Fruit fly (Drosophila melanogaster) whole organism, embryonic: ENCODE results near the gene CG43894.

Experiments used
- Asciz ChIP-seq: fragments of 200-800 bp; sonication (Bioruptor generic); optimal IDR thresholded peaks from 2 replicates; lab custom pipeline; 2017; ENCODE audit warnings: missing biosample characterization, mild to moderate bottlenecking, missing genetic modification characterization, missing genetic modification reagents
- Bdp1 ChIP-seq: fragments of 200-800 bp; sonication (Bioruptor generic); optimal IDR thresholded peaks from 3 replicates; lab custom pipeline; 2016; ENCODE audit warnings: missing biosample characterization, missing genetic modification characterization
- CG10654 ChIP-seq: fragments of 200-800 bp; sonication (Bioruptor generic); optimal IDR thresholded peaks from 2 replicates; lab custom pipeline; 2016; ENCODE audit warnings: missing biosample characterization, missing genetic modification characterization
- CG11504 ChIP-seq: fragments of 200-800 bp; sonication (Bioruptor generic); optimal IDR thresholded peaks from 3 replicates; lab custom pipeline; 2019; ENCODE audit warnings: missing biosample characterization, mild to moderate bottlenecking, missing genetic modification characterization, moderate library complexity
- CG1233 ChIP-seq: fragments of 200-800 bp; sonication (Bioruptor generic); optimal IDR thresholded peaks from 4 replicates; lab custom pipeline; 2018; ENCODE audit warnings: missing biosample characterization, mild to moderate bottlenecking, missing genetic modification characterization
- CG12391 ChIP-seq: fragments of 200-800 bp; sonication (Bioruptor generic); optimal IDR thresholded peaks from 3 replicates; lab custom pipeline; 2018; ENCODE audit warnings: missing biosample characterization, mild to moderate bottlenecking, missing genetic modification characterization, moderate library complexity
- CG12659 ChIP-seq: fragments of 200-800 bp; sonication (Bioruptor generic); optimal IDR thresholded peaks from 3 replicates; lab custom pipeline; 2017; ENCODE audit warnings: mild to moderate bottlenecking, missing biosample characterization, missing genetic modification reagents, missing genetic modification characterization
- CG13296 ChIP-seq: fragments of 200-800 bp; sonication (Bioruptor generic); optimal IDR thresholded peaks from 3 replicates; lab custom pipeline; 2018; ENCODE audit warnings: missing biosample characterization, mild to moderate bottlenecking, missing genetic modification characterization
- CG14667 ChIP-seq: fragments of 200-800 bp; sonication (Bioruptor generic); IDR thresholded peaks from 2 replicates; pipeline ENCODE4 v1.3.6; 2022; ENCODE audit warnings: missing biosample characterization, missing genetic modification characterization
- CG14965 ChIP-seq: fragments of 200-800 bp; sonication (Bioruptor generic); optimal IDR thresholded peaks from 2 replicates; lab custom pipeline; 2016; ENCODE audit warnings: missing biosample characterization, missing genetic modification characterization, borderline replicate concordance
- CG15073 ChIP-seq: fragments of 200-800 bp; sonication (Bioruptor generic); optimal IDR thresholded peaks from 2 replicates; lab custom pipeline; 2016; ENCODE audit warnings: missing biosample characterization, missing genetic modification characterization
- CG16813 ChIP-seq: fragments of 200-800 bp; sonication (Bioruptor generic); IDR thresholded peaks from 3 replicates; pipeline ENCODE4 v1.3.6; 2022; ENCODE audit warnings: missing biosample characterization, missing genetic modification characterization; ENCODE audit not compliant: partially characterized antibody
- CG18476 ChIP-seq: fragments of 200-800 bp; sonication (Bioruptor generic); optimal IDR thresholded peaks from 2 replicates; lab custom pipeline; 2016; ENCODE audit warnings: missing biosample characterization, mild to moderate bottlenecking, missing genetic modification characterization
- CG2120 ChIP-seq: fragments of 200-800 bp; sonication (Bioruptor generic); optimal IDR thresholded peaks from 3 replicates; lab custom pipeline; 2016; ENCODE audit warnings: missing biosample characterization, missing genetic modification characterization
- CG2202 ChIP-seq: fragments of 200-800 bp; sonication (Bioruptor generic); optimal IDR thresholded peaks from 2 replicates; lab custom pipeline; 2018; ENCODE audit warnings: missing biosample characterization, mild to moderate bottlenecking, missing genetic modification characterization
- CG31365 ChIP-seq: fragments of 200-800 bp; sonication (Bioruptor generic); optimal IDR thresholded peaks from 2 replicates; lab custom pipeline; 2018; ENCODE audit warnings: missing biosample characterization, mild to moderate bottlenecking, missing genetic modification characterization
- CG32772 ChIP-seq: fragments of 200-800 bp; sonication (Bioruptor generic); IDR thresholded peaks from 2 replicates; pipeline ENCODE4 v1.3.6; 2022; ENCODE audit warnings: missing biosample characterization, missing genetic modification characterization
- CG4707 ChIP-seq: fragments of 200-800 bp; sonication (Bioruptor generic); optimal IDR thresholded peaks from 2 replicates; lab custom pipeline; 2018; ENCODE audit warnings: missing biosample characterization, mild to moderate bottlenecking, missing genetic modification characterization, moderate library complexity
- CG7372 ChIP-seq: fragments of 200-800 bp; sonication (Bioruptor generic); IDR thresholded peaks from 2 replicates; pipeline ENCODE4 v1.3.6; 2022; ENCODE audit warnings: missing biosample characterization, missing genetic modification characterization
- CHES-1-like ChIP-seq: fragments of 200-800 bp; sonication (Bioruptor generic); optimal IDR thresholded peaks from 2 replicates; lab custom pipeline; 2016; ENCODE audit warnings: missing biosample characterization, missing genetic modification characterization
- CTCF ChIP-seq: fragments of 200-800 bp; sonication (Bioruptor generic); optimal IDR thresholded peaks from 2 replicates; lab custom pipeline; 2017; ENCODE audit warnings: missing biosample characterization, mild to moderate bottlenecking, missing genetic modification characterization, moderate library complexity
- Dfd ChIP-seq, 2 experiments: fragments of >200 bp; optimal IDR thresholded peaks; 2 replicates each; lab custom pipeline; 2017; ENCODE audit warnings: missing biosample characterization in 2 of 2, missing genetic modification characterization in 2 of 2
- Doc3 ChIP-seq: fragments of 200-800 bp; sonication (Bioruptor generic); IDR thresholded peaks from 3 replicates; pipeline ENCODE4 v1.3.6; 2022; ENCODE audit warnings: missing biosample characterization, missing genetic modification characterization; ENCODE audit not compliant: partially characterized antibody
- ERR ChIP-seq: fragments of 200-800 bp; sonication (Bioruptor generic); optimal IDR thresholded peaks from 2 replicates; lab custom pipeline; 2016; ENCODE audit warnings: missing biosample characterization, missing genetic modification characterization
- Gug ChIP-seq: fragments of 200-800 bp; sonication (Bioruptor generic); IDR thresholded peaks from 4 replicates; pipeline ENCODE4 v1.3.6; 2022; ENCODE audit warnings: missing biosample characterization, missing genetic modification characterization
- HLH3B ChIP-seq: fragments of 200-800 bp; sonication (Bioruptor generic); IDR thresholded peaks from 2 replicates; pipeline ENCODE4 v1.3.6; 2022; ENCODE audit warnings: missing biosample characterization, missing genetic modification characterization
- Hr78 ChIP-seq, 2 experiments: fragments of 200-800 bp in 1 of 2; fragments of >200 bp in 1 of 2; sonication (Bioruptor generic) in 1 of 2; optimal IDR thresholded peaks; 2 replicates each; lab custom pipeline; 2017 to 2019; ENCODE audit warnings: missing biosample characterization in 2 of 2, missing genetic modification characterization in 2 of 2, mild to moderate bottlenecking in 1 of 2, moderate library complexity in 1 of 2
- Lhr ChIP-seq: fragments of 200-800 bp; sonication (Bioruptor generic); optimal IDR thresholded peaks from 3 replicates; lab custom pipeline; 2017; ENCODE audit warnings: mild to moderate bottlenecking, missing biosample characterization, missing genetic modification reagents, missing genetic modification characterization
- Mad ChIP-seq: fragments of 200-800 bp; sonication (Bioruptor generic); optimal IDR thresholded peaks from 2 replicates; lab custom pipeline; 2016; ENCODE audit warnings: missing biosample characterization, missing genetic modification characterization
- Neu2 ChIP-seq: fragments of 200-800 bp; sonication (Bioruptor generic); optimal IDR thresholded peaks from 3 replicates; lab custom pipeline; 2016; ENCODE audit warnings: missing biosample characterization, missing genetic modification characterization, borderline replicate concordance
- Side ChIP-seq: fragments of 200-800 bp; sonication (Bioruptor generic); optimal IDR thresholded peaks from 2 replicates; lab custom pipeline; 2016; ENCODE audit warnings: missing biosample characterization, missing genetic modification characterization
- Sox100B ChIP-seq: fragments of 200-800 bp; sonication (Bioruptor generic); optimal IDR thresholded peaks from 3 replicates; lab custom pipeline; 2018; ENCODE audit warnings: missing biosample characterization, mild to moderate bottlenecking, missing genetic modification characterization
- Trl ChIP-seq, 3 experiments: fragments of >200 bp in 2 of 3; fragments of 200-800 bp in 1 of 3; sonication (Bioruptor generic) in 1 of 3; optimal IDR thresholded peaks; 2 replicates in 1 of 3; 3 replicates in 2 of 3; lab custom pipeline; 2016 to 2017; ENCODE audit warnings: missing biosample characterization in 1 of 3, missing genetic modification characterization in 1 of 3
- ash1 ChIP-seq: fragments of 200-800 bp; sonication (Bioruptor generic); optimal IDR thresholded peaks from 2 replicates; lab custom pipeline; 2018; ENCODE audit warnings: missing biosample characterization, mild to moderate bottlenecking, missing genetic modification characterization
- crp ChIP-seq, 2 experiments: fragments of 200-800 bp; sonication (Bioruptor generic); optimal IDR thresholded peaks; 2 replicates in 1 of 2; 3 replicates in 1 of 2; lab custom pipeline; 2017; ENCODE audit warnings: missing biosample characterization in 2 of 2, missing genetic modification characterization in 2 of 2, mild to moderate bottlenecking in 1 of 2, moderate library complexity in 1 of 2
- ewg ChIP-seq: fragments of 200-800 bp; sonication (Bioruptor generic); optimal IDR thresholded peaks from 3 replicates; lab custom pipeline; 2017; ENCODE audit warnings: mild to moderate bottlenecking, missing biosample characterization, missing genetic modification reagents, missing genetic modification characterization
- gcm2 ChIP-seq: fragments of 200-800 bp; sonication (Bioruptor generic); optimal IDR thresholded peaks from 2 replicates; lab custom pipeline; 2016; ENCODE audit warnings: missing biosample characterization, missing genetic modification characterization
- ham ChIP-seq: fragments of 200-800 bp; sonication (Bioruptor generic); IDR thresholded peaks from 2 replicates; pipeline ENCODE4 v1.3.6; 2022; ENCODE audit warnings: missing biosample characterization, missing genetic modification characterization
- her ChIP-seq: fragments of 200-800 bp; sonication (Bioruptor generic); optimal IDR thresholded peaks from 2 replicates; lab custom pipeline; 2016; ENCODE audit warnings: missing biosample characterization, missing genetic modification characterization
- hkb ChIP-seq, 2 experiments: fragments of 200-800 bp in 1 of 2; fragments of >200 bp in 1 of 2; sonication (Bioruptor generic) in 1 of 2; IDR thresholded peaks in 1 of 2; optimal IDR thresholded peaks in 1 of 2; 2 replicates each; pipeline versions ENCODE4 v1.3.6 to Lab custom; 2017 to 2022; ENCODE audit warnings: missing biosample characterization in 1 of 2, missing genetic modification characterization in 1 of 2
- kay ChIP-seq: fragments of 200-800 bp; sonication (Bioruptor generic); optimal IDR thresholded peaks from 2 replicates; lab custom pipeline; 2016; ENCODE audit warnings: missing biosample characterization, missing genetic modification characterization
- kni ChIP-seq: fragments of 200-800 bp; sonication (Bioruptor generic); optimal IDR thresholded peaks from 3 replicates; lab custom pipeline; 2017; ENCODE audit warnings: mild to moderate bottlenecking, missing biosample characterization, missing genetic modification reagents, missing genetic modification characterization
- lilli ChIP-seq: fragments of 200-800 bp; sonication (Bioruptor generic); optimal IDR thresholded peaks from 3 replicates; lab custom pipeline; 2016; ENCODE audit warnings: missing biosample characterization, missing genetic modification characterization
- lola ChIP-seq, 3 experiments: fragments of >200 bp in 2 of 3; fragments of 200-800 bp in 1 of 3; sonication (Bioruptor generic) in 1 of 3; optimal IDR thresholded peaks; 2 replicates each; lab custom pipeline; 2017 to 2019; ENCODE audit warnings: missing biosample characterization in 3 of 3, missing genetic modification characterization in 3 of 3, mild to moderate bottlenecking in 1 of 3, moderate library complexity in 1 of 3
- nau ChIP-seq: fragments of 200-800 bp; sonication (Bioruptor generic); optimal IDR thresholded peaks from 3 replicates; lab custom pipeline; 2017; ENCODE audit warnings: missing biosample characterization, mild to moderate bottlenecking, missing genetic modification characterization, missing genetic modification reagents
- sr ChIP-seq: fragments of 200-800 bp; sonication (Bioruptor generic); IDR thresholded peaks from 3 replicates; pipeline ENCODE4 v1.3.6; 2022; ENCODE audit warnings: missing biosample characterization, missing genetic modification characterization
- zfh2 ChIP-seq: fragments of 200-800 bp; sonication (Bioruptor generic); optimal IDR thresholded peaks from 2 replicates; lab custom pipeline; 2016; ENCODE audit warnings: missing biosample characterization, missing genetic modification characterization

Gene CG43894

dm6 chr3L:12843056-12843799, 46.3 kb upstream of the CG43894 start, which contains the start of gene nebu (continued):
- TF ChIP-seq kni (GFP tag; lab: Kevin White, UChicago) = no peak
- TF ChIP-seq CHES-1-like = peak; percentile 98
- peak; percentile 94 for TF ChIP-seq CG32772 (GFP tag; lab: Robert Waterston, UW)
- peak; percentile 97 for TF ChIP-seq Side (GFP tag; lab: Kevin White, UChicago)
- peak; percentile 84 for TF ChIP-seq CG31365 (tag; lab: Kevin White, UChicago)
- TF ChIP-seq CG13296 (GFP tag; lab: Kevin White, UChicago) = peak; percentile 95
- TF ChIP-seq lilli = peak; percentile 98
- TF ChIP-seq crp (GFP tag; optimal IDR thresholded peaks at IDR 0.05; lab: Kevin White, UChicago) = peak in 1 of 2 experiments; percentile 61
- peak; percentile 99 for TF ChIP-seq CG2120 (GFP tag; lab: Kevin White, UChicago)
- peak; percentile 94 for TF ChIP-seq kay (GFP tag; lab: Kevin White, UChicago)
- peak; percentile 93 for TF ChIP-seq gcm2 (GFP tag; lab: Kevin White, UChicago)
- TF ChIP-seq CTCF (GFP tag; lab: Kevin White, UChicago) = peak; percentile 38
- TF ChIP-seq lola (GFP tag; optimal IDR thresholded peaks at IDR 0.05; lab: Kevin White, UChicago) = peak in 1 of 3 experiments; percentile 71
- TF ChIP-seq sr (GFP tag; lab: Robert Waterston, UW) = no peak; the same call in 2 of the 3 replicates
- peak; percentile 84; the same call in 1 of the 2 replicates for TF ChIP-seq ham
- peak; percentile 62 for TF ChIP-seq CG15073
- peak; percentile 98 for TF ChIP-seq zfh2 (GFP tag; lab: Kevin White, UChicago)
- TF ChIP-seq CG14667 = no peak; the same call in 1 of the 2 replicates
- peak; percentile 88 for TF ChIP-seq Bdp1
- no peak for TF ChIP-seq Hr78 (GFP tag; optimal IDR thresholded peaks at IDR 0.05; lab: Kevin White, UChicago)
- peak; percentile 93 for TF ChIP-seq CG18476 (GFP tag; lab: Kevin White, UChicago)
- TF ChIP-seq ewg (GFP tag; lab: Kevin White, UChicago) = peak; percentile 87
- TF ChIP-seq Asciz = peak; percentile 89
- peak; percentile 84 for TF ChIP-seq ash1 (GFP tag; lab: Kevin White, UChicago)
- peak; percentile 89 for TF ChIP-seq Neu2
- peak; percentile 95 for TF ChIP-seq Gug (GFP tag; lab: Robert Waterston, UW)
- peak; percentile 87 for TF ChIP-seq Sox100B (GFP tag; lab: Kevin White, UChicago)
- peak; percentile 96 for TF ChIP-seq HLH3B (GFP tag; lab: Robert Waterston, UW)
- peak; percentile 81 for TF ChIP-seq CG14965
- TF ChIP-seq CG7372 (GFP tag; lab: Robert Waterston, UW) = peak; percentile 95
- TF ChIP-seq CG1233 = peak; percentile 89
- TF ChIP-seq CG12659 (GFP tag; lab: Kevin White, UChicago) = peak; percentile 98
- peak in 1 of 2 experiments; percentile 60 for TF ChIP-seq Trl (optimal IDR thresholded peaks at IDR 0.05; lab: Kevin White, UChicago)
- TF ChIP-seq Trl (GFP tag; optimal IDR thresholded peaks at IDR 0.05; lab: Kevin White, UChicago) = peak; percentile 96
- TF ChIP-seq hkb (optimal IDR thresholded peaks at IDR 0.05; lab: Kevin White, UChicago) = no peak
- TF ChIP-seq hkb (GFP tag; IDR thresholded peaks at IDR 0.05; lab: Robert Waterston, UW) = peak; percentile 97
- TF ChIP-seq CG10654 (GFP tag; lab: Kevin White, UChicago) = peak; percentile 93
- TF ChIP-seq Doc3 (GFP tag; lab: Robert Waterston, UW) = no peak
- TF ChIP-seq nau = peak; percentile 93
- peak; percentile 95 for TF ChIP-seq CG11504 (tag; lab: Kevin White, UChicago)
- peak; percentile 96 for TF ChIP-seq CG12391 (tag; lab: Kevin White, UChicago)
- peak in 1 of 2 experiments; percentile 76 for TF ChIP-seq Dfd (GFP tag; optimal IDR thresholded peaks at IDR 0.05; lab: Kevin White, UChicago)
- TF ChIP-seq CG2202 = peak; percentile 66
- peak; percentile 96 for TF ChIP-seq her (GFP tag; lab: Kevin White, UChicago)
- TF ChIP-seq ERR (GFP tag; lab: Kevin White, UChicago) = peak; percentile 97
- TF ChIP-seq CG4707 = peak; percentile 62
- peak; percentile 59 for TF ChIP-seq Lhr (GFP tag; lab: Kevin White, UChicago)
- peak; percentile 90 for TF ChIP-seq Mad (GFP tag; lab: Kevin White, UChicago)
- TF ChIP-seq CG16813 (GFP tag; lab: Robert Waterston, UW) = no peak
